Worm (Caenorhabditis elegans) whole organism, midembryonic: ENCODE results near the gene ins-1.

Source experiments
- T22C8.4 ChIP-seq: fragments of 200-800 bp; sonication (Bioruptor generic); IDR thresholded peaks from 2 replicates; pipeline ENCODE4 v1.3.6; 2022; ENCODE audit warnings: missing genetic modification characterization, missing compliant biosample characterization
- cog-1 ChIP-seq: sonication (generic microtip); optimal IDR thresholded peaks from 2 replicates; lab custom pipeline; 2016; ENCODE audit warnings: missing genetic modification characterization, missing compliant biosample characterization
- flt-1 ChIP-seq: fragments of 200-800 bp; sonication (Bioruptor generic); IDR thresholded peaks from 2 replicates; pipeline ENCODE4 v1.3.6; 2022; ENCODE audit warnings: missing genetic modification characterization, missing compliant biosample characterization
- klf-2 ChIP-seq: fragments of 200-800 bp; sonication (Bioruptor generic); conservative IDR thresholded peaks from 2 replicates; pipeline ENCODE4 v1.3.6; 2022; ENCODE audit warnings: missing genetic modification reagents, missing genetic modification characterization, missing compliant biosample characterization
- med-1 ChIP-seq: sonication (generic microtip); optimal IDR thresholded peaks from 2 replicates; lab custom pipeline; 2017; ENCODE audit warnings: missing genetic modification characterization, mild to moderate bottlenecking, missing compliant biosample characterization, antibody characterized with exemption, missing genetic modification reagents; ENCODE audit not compliant: insufficient read depth
- ref-1 ChIP-seq: fragments of 200-800 bp; sonication (Bioruptor generic); conservative IDR thresholded peaks from 2 replicates; pipeline ENCODE4 v1.3.6; 2022; ENCODE audit warnings: missing genetic modification reagents, missing genetic modification characterization, missing compliant biosample characterization
- tab-1 ChIP-seq: fragments of 200-800 bp; sonication (Bioruptor generic); IDR thresholded peaks from 2 replicates; pipeline ENCODE4 v1.3.6; 2022; ENCODE audit warnings: missing genetic modification characterization, missing compliant biosample characterization
- ztf-23 ChIP-seq: fragments of 200-800 bp; sonication (Bioruptor generic); IDR thresholded peaks from 2 replicates; pipeline ENCODE4 v1.3.6; 2022; ENCODE audit warnings: missing genetic modification reagents, missing genetic modification characterization, missing compliant biosample characterization
- ztf-29 ChIP-seq: fragments of 200-800 bp; sonication (Bioruptor generic); IDR thresholded peaks from 2 replicates; pipeline ENCODE4 v1.3.6; 2022; ENCODE audit warnings: missing genetic modification reagents, missing genetic modification characterization, missing compliant biosample characterization

The ins-1 gene

ce11 chrIV:10438901-10439300, 2.4 kb downstream of the ins-1 start, which contains the start of gene F13B12.3:
F13B12.3 (plus strand) TSS chrIV:10439123.
- 0 out of 2 replicates have a peak, but pooled peaks have one; percentile 2 for TF ChIP-seq ref-1
- no peak for TF ChIP-seq cog-1 (tag; lab: Kevin White, UChicago)
- no peak for TF ChIP-seq ztf-23 (GFP tag; lab: Robert Waterston, UW)

ce11 chrIV:10442904-10443303, 6.4 kb downstream of the ins-1 start:
- TF ChIP-seq flt-1 (GFP tag; lab: Robert Waterston, UW) (no peak), med-1 (GFP tag; lab: Kevin White, UChicago) (no peak)

DNA sequence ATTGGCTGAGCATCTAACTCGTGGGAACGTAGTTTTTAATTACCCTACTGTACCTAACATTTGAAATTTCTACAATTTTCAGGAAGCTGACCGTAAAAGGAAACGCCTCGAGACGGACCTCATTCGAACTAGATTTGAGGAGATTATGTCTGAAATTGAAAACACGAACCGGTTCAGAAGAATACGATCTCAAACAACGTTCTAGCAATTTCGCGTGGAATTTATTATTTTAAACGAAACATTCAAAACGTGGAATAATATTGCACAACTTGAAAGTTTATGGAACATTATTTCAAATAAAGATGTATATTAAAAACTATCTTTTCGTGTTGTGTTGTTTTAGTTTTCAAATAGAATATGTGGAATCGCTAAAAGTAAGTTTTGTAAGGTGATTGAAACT, 7.0 kb downstream of the ins-1 start, which contains the start of gene F13B12.7:
TSS of gene F13B12.7 (plus strand) at position 301 of the 400 bp plus-strand sequence.
- no peak for TF ChIP-seq ztf-29
- no peak for TF ChIP-seq cog-1 (tag; lab: Kevin White, UChicago)
- TF ChIP-seq flt-1 (GFP tag; lab: Robert Waterston, UW), result no peak
- TF ChIP-seq klf-2 (GFP tag; lab: Robert Waterston, UW), result no peak
- no peak for TF ChIP-seq tab-1 (GFP tag; lab: Robert Waterston, UW)
- TF ChIP-seq T22C8.4 (GFP tag; lab: Robert Waterston, UW), result no peak
- no peak for TF ChIP-seq ref-1
- no peak for TF ChIP-seq med-1 (GFP tag; lab: Kevin White, UChicago)
- no peak for TF ChIP-seq ztf-23 (GFP tag; lab: Robert Waterston, UW)

ce11 chrIV:10449799-10450198, 13.3 kb downstream of the ins-1 start, which contains the start of gene F13B12.4:
F13B12.4 (minus strand) TSS chrIV:10449899.
- TF ChIP-seq T22C8.4 (GFP tag; lab: Robert Waterston, UW) (no peak), tab-1 (GFP tag; lab: Robert Waterston, UW) (no peak), cog-1 (tag; lab: Kevin White, UChicago) (no peak), klf-2 (GFP tag; lab: Robert Waterston, UW) (no peak), ztf-29 (no peak)

DNA sequence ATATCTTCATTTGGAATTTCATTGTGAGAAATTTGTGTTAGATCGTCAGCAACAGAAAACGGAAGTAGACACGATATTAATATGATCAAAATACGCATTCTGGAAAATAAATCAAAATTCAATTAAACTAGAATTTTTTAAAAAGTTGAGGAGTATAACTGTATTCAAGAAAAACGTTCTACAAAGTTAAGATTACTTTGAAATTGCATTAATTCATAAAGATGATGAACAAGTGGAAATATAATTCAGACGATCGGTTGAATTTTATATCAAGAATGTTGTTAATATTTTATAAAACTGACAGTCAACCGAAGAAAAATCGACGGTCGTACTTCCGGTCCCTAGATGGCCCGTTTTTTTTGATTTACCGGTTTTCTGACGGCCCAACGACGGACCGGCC, 16.5 kb downstream of the ins-1 start, which contains the start of gene F01D4.8:
TSS of gene F01D4.8 (minus strand) at position 101 of the 400 bp plus-strand sequence.
- no peak for TF ChIP-seq ztf-29
- TF ChIP-seq ref-1, result no peak
- no peak for TF ChIP-seq cog-1 (tag; lab: Kevin White, UChicago)
- TF ChIP-seq flt-1 (GFP tag; lab: Robert Waterston, UW), result no peak
- TF ChIP-seq ztf-23 (GFP tag; lab: Robert Waterston, UW), result no peak
- TF ChIP-seq T22C8.4 (GFP tag; lab: Robert Waterston, UW), result no peak
- TF ChIP-seq tab-1 (GFP tag; lab: Robert Waterston, UW), result no peak
- no peak for TF ChIP-seq med-1 (GFP tag; lab: Kevin White, UChicago)
- TF ChIP-seq klf-2 (GFP tag; lab: Robert Waterston, UW), result no peak

ce11 chrIV:10457137-10457536, 20.6 kb downstream of the ins-1 start, which contains the start of gene srb-17:
srb-17 (minus strand) TSS chrIV:10457237.
- TF ChIP-seq T22C8.4 (GFP tag; lab: Robert Waterston, UW), result no peak
- TF ChIP-seq ref-1, result no peak
- no peak for TF ChIP-seq cog-1 (tag; lab: Kevin White, UChicago)
- no peak for TF ChIP-seq flt-1 (GFP tag; lab: Robert Waterston, UW)
- TF ChIP-seq tab-1 (GFP tag; lab: Robert Waterston, UW), result no peak
- no peak for TF ChIP-seq med-1 (GFP tag; lab: Kevin White, UChicago)
- no peak for TF ChIP-seq ztf-23 (GFP tag; lab: Robert Waterston, UW)
- no peak for TF ChIP-seq ztf-29

DNA sequence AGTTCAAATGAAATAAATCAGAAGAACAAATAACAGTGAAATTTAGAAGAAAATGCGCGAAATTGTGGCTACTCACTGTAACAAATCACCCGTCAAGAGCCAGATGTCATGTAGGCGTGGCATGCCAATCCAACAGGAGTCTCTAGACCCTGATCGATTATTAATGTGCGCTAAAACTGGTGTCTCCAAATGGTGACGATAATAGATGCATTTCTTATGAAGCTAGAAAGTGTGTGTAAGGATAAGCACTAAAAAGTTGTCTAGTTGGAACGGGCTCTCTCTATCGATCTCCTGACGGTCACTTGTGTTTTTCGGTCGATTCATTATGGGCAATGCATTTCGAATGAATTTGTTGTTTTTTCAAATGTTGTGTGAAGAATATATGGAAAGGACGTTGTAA, 25.3 kb downstream of the ins-1 start, which contains the start of gene mec-3:
TSS of gene mec-3 (minus strand) at position 101 of the 400 bp plus-strand sequence.
- TF ChIP-seq ztf-23 (GFP tag; lab: Robert Waterston, UW) (no peak), ref-1 (no peak), klf-2 (GFP tag; lab: Robert Waterston, UW) (no peak), med-1 (GFP tag; lab: Kevin White, UChicago) (no peak), T22C8.4 (GFP tag; lab: Robert Waterston, UW) (no peak), tab-1 (GFP tag; lab: Robert Waterston, UW) (no peak), ztf-29 (no peak), cog-1 (tag; lab: Kevin White, UChicago) (no peak), flt-1 (GFP tag; lab: Robert Waterston, UW) (no peak)

ce11 chrIV:10462608-10463007, 26.1 kb downstream of the ins-1 start:
- TF ChIP-seq ref-1 (no peak), T22C8.4 (GFP tag; lab: Robert Waterston, UW) (no peak), ztf-23 (GFP tag; lab: Robert Waterston, UW) (no peak), med-1 (GFP tag; lab: Kevin White, UChicago) (no peak), klf-2 (GFP tag; lab: Robert Waterston, UW) (no peak), tab-1 (GFP tag; lab: Robert Waterston, UW) (no peak), flt-1 (GFP tag; lab: Robert Waterston, UW) (no peak), ztf-29 (no peak)

DNA sequence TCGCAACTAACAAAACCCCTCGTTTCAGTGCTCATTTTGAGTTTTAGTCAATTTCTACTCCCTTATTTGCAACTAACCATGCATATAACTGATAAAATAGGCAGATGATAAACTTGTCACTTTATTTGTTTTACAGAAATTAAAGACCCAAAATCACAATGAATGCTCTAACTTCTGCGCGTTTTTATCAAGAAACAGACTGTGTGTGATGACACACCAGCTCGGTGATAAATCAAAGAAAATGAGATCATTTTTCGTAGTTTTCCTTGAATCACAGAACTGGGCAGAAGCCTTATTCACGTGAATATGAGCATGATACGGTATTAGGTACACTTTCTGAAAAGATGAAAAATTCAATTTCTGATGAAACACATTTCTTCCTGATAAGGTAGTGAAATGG, 26.6 kb downstream of the ins-1 start:
- TF ChIP-seq ztf-23 (GFP tag; lab: Robert Waterston, UW), result no peak
- no peak for TF ChIP-seq klf-2 (GFP tag; lab: Robert Waterston, UW)
- no peak for TF ChIP-seq cog-1 (tag; lab: Kevin White, UChicago)
- TF ChIP-seq tab-1 (GFP tag; lab: Robert Waterston, UW), result no peak
- TF ChIP-seq ztf-29, result no peak
- no peak for TF ChIP-seq flt-1 (GFP tag; lab: Robert Waterston, UW)

DNA sequence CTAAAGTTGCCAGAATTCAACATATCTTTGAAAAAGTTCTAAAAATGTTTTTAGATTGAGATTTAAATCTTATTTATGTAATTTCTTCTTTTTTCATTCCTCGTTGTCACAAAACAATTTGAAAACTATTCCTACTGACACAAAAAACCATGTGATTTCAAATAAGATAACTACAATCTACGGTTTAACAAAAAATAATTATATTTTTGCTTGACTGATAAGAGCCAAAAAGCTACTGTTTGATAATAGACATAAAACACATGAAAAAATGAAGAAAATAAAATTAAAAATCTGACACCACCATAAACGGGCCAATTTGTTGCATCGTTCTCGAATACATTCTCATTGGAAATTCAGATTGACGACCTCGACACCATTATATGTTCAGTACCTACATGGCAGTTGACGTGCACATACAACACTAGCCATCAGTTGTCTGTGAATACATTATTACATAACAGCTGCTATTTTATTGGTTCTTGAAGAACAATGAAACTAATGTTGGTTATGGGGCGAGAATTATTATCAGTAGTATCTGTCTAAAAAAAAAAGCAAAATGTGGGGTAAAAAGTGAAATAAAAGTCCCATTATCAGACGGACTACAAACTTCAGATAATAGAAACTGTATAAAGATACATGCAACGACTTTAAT, 27.6 kb downstream of the ins-1 start, which contains the start of gene ugt-43:
TSS of gene ugt-43 (plus strand) at position 602 of the 652 bp plus-strand sequence.
- TF ChIP-seq cog-1 (tag; lab: Kevin White, UChicago) (no peak), klf-2 (GFP tag; lab: Robert Waterston, UW) (no peak), tab-1 (GFP tag; lab: Robert Waterston, UW) (no peak), ztf-29 (no peak), med-1 (GFP tag; lab: Kevin White, UChicago) (no peak), T22C8.4 (GFP tag; lab: Robert Waterston, UW) (no peak), ref-1 (no peak), ztf-23 (GFP tag; lab: Robert Waterston, UW) (no peak), flt-1 (GFP tag; lab: Robert Waterston, UW) (no peak)
